Worm (Caenorhabditis elegans) whole organism, midembryonic: ENCODE data around the gene T01H3.5.

Source experiments
- T22C8.4 ChIP-seq: fragments of 200-800 bp; sonication (Bioruptor generic); IDR thresholded peaks from 2 replicates; pipeline ENCODE4 v1.3.6; 2022; ENCODE audit warnings: missing genetic modification characterization, missing compliant biosample characterization
- cog-1 ChIP-seq: sonication (generic microtip); optimal IDR thresholded peaks from 2 replicates; lab custom pipeline; 2016; ENCODE audit warnings: missing genetic modification characterization, missing compliant biosample characterization
- flt-1 ChIP-seq: fragments of 200-800 bp; sonication (Bioruptor generic); IDR thresholded peaks from 2 replicates; pipeline ENCODE4 v1.3.6; 2022; ENCODE audit warnings: missing genetic modification characterization, missing compliant biosample characterization
- klf-2 ChIP-seq: fragments of 200-800 bp; sonication (Bioruptor generic); conservative IDR thresholded peaks from 2 replicates; pipeline ENCODE4 v1.3.6; 2022; ENCODE audit warnings: missing genetic modification reagents, missing genetic modification characterization, missing compliant biosample characterization
- med-1 ChIP-seq: sonication (generic microtip); optimal IDR thresholded peaks from 2 replicates; lab custom pipeline; 2017; ENCODE audit warnings: missing genetic modification characterization, mild to moderate bottlenecking, missing compliant biosample characterization, antibody characterized with exemption, missing genetic modification reagents; ENCODE audit not compliant: insufficient read depth
- ref-1 ChIP-seq: fragments of 200-800 bp; sonication (Bioruptor generic); conservative IDR thresholded peaks from 2 replicates; pipeline ENCODE4 v1.3.6; 2022; ENCODE audit warnings: missing genetic modification reagents, missing genetic modification characterization, missing compliant biosample characterization
- tab-1 ChIP-seq: fragments of 200-800 bp; sonication (Bioruptor generic); IDR thresholded peaks from 2 replicates; pipeline ENCODE4 v1.3.6; 2022; ENCODE audit warnings: missing genetic modification characterization, missing compliant biosample characterization
- ztf-23 ChIP-seq: fragments of 200-800 bp; sonication (Bioruptor generic); IDR thresholded peaks from 2 replicates; pipeline ENCODE4 v1.3.6; 2022; ENCODE audit warnings: missing genetic modification reagents, missing genetic modification characterization, missing compliant biosample characterization
- ztf-29 ChIP-seq: fragments of 200-800 bp; sonication (Bioruptor generic); IDR thresholded peaks from 2 replicates; pipeline ENCODE4 v1.3.6; 2022; ENCODE audit warnings: missing genetic modification reagents, missing genetic modification characterization, missing compliant biosample characterization

T01H3.5 gene

DNA sequence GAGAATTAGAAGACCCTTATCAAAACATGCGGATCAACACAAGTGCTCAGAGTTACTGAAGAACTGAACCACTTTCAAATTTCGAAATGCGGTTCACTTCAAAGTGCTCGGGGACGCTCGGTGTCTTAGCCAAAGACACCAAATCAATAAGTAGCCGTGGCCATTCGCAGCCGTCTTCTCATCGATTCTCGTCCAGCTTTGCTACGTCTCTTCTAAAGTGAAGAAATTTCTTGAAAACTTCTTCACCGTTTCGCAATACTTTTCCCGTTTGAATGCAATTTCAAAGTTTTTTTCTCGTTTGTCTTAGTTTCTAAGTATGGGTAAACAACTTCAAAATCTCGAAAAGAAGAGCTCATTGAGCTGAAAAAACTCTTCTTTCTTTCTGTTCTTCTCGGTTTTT, 5.5 kb downstream of the T01H3.5 start:
- TF ChIP-seq T22C8.4 (GFP tag; lab: Robert Waterston, UW): no peak
- no peak for TF ChIP-seq ref-1 (GFP tag; lab: Robert Waterston, UW)
- no peak for TF ChIP-seq med-1 (GFP tag; lab: Kevin White, UChicago)
- TF ChIP-seq cog-1 (tag; lab: Kevin White, UChicago): no peak
- TF ChIP-seq ztf-29 (GFP tag; lab: Robert Waterston, UW): no peak
- no peak for TF ChIP-seq ztf-23

DNA sequence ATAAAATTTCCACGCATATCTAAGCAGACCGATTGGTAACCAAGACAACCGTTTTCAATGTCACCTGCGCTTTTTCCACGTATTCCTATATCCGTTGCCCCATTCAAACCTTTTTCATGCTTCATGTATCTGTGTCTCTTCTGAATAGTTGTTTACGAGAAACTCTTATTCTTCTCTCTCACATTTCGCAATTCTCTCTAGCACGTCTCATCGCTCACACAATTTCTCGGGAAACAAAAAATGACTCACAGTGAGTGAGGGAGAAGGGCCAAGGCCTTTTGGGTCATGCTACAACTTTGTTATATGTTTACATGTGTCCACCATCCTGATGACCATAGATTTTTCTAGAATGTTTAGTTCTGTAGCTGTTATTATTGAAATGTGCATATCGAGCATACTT, 7.9 kb downstream of the T01H3.5 start:
- TF ChIP-seq flt-1 (GFP tag; lab: Robert Waterston, UW): no peak
- TF ChIP-seq ref-1 (GFP tag; lab: Robert Waterston, UW): no peak
- TF ChIP-seq ztf-23: no peak

DNA sequence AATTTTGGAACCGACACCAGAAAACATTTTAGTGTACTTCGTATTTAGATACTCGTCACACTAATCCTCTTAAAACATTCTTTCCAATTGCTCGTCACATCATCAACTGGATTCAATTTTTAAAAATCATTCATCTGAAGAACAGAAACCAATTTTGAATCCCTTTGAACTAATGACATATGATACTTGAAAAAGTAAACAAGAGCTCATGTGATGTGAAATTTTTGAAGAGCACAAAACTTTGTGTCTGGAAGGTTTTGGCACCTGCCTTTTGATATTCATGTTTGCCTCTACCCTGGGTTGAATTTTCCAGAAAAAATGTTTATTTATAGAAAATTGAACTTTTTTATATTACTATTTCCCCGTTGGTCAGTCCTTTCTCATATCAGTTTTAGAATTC, 9.3 kb downstream of the T01H3.5 start:
- TF ChIP-seq ztf-23 (no peak), med-1 (GFP tag; lab: Kevin White, UChicago) (no peak), T22C8.4 (GFP tag; lab: Robert Waterston, UW) (no peak)

DNA sequence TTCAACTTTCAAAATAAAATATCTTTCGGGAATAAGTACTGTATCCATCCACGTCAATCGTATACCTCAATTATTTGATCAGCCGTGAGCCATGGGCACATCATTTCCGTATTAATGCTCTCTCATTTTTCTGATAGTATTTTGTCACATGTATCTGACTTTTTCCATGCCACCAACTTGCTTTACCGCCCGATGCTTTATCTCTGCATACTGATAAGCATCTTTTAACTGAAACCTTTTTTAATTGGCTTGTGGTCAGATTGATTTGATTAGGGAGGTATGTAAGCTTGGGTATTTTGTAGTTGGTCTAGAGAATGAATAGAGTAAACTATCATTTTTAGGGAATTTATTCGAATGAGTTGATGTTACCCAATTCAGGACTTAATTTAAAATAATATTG, 9.9 kb downstream of the T01H3.5 start:
- TF ChIP-seq tab-1 (GFP tag; lab: Robert Waterston, UW): no peak
- TF ChIP-seq klf-2 (GFP tag; lab: Robert Waterston, UW): no peak
- TF ChIP-seq flt-1 (GFP tag; lab: Robert Waterston, UW): no peak

DNA sequence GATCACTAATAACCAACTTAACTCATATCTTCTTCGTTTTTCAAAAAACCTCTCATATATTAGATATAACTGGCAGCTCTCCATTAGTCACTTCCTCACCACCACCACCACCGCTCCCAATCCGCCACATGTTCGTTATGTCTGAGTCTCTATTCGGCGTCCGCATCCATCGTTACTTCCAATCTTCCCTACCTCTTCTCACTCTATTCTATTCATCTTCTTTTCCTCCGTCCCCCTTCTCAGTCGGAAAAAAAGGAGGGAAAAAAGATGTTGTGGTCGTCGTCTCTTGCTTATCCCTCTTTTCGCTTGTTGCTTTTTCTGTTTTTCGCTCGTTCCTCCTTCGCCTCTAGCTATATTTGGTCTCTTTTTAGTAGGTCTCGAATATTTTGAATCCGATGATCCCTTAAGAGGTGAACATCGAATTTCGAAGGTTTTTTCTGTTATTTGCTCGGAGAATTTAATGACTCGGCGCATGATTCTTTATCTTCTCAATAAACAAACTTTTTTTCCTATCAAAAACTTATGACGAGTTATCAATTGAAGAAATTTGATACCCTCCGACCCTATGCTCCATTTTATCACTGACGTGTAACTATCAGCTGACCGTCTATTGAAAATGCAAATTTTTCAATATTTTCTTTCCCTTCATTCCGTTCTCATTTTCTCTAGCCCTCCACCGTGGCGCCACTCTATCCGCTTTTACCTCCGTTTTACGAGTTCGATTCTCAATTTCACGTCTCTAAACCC, 12.6 kb downstream of the T01H3.5 start:
- 0 out of 2 replicates have a peak, but pooled peaks have one; percentile 63 for TF ChIP-seq flt-1 (GFP tag; lab: Robert Waterston, UW)
- TF ChIP-seq klf-2 (GFP tag; lab: Robert Waterston, UW): no peak
- no peak for TF ChIP-seq T22C8.4 (GFP tag; lab: Robert Waterston, UW)
- no peak for TF ChIP-seq med-1 (GFP tag; lab: Kevin White, UChicago)
- no peak for TF ChIP-seq ztf-29 (GFP tag; lab: Robert Waterston, UW)
- 0 out of 2 replicates have a peak, but pooled peaks have one; percentile 54 for TF ChIP-seq ztf-23
- TF ChIP-seq cog-1 (tag; lab: Kevin White, UChicago): no peak
- no peak for TF ChIP-seq tab-1 (GFP tag; lab: Robert Waterston, UW)

DNA sequence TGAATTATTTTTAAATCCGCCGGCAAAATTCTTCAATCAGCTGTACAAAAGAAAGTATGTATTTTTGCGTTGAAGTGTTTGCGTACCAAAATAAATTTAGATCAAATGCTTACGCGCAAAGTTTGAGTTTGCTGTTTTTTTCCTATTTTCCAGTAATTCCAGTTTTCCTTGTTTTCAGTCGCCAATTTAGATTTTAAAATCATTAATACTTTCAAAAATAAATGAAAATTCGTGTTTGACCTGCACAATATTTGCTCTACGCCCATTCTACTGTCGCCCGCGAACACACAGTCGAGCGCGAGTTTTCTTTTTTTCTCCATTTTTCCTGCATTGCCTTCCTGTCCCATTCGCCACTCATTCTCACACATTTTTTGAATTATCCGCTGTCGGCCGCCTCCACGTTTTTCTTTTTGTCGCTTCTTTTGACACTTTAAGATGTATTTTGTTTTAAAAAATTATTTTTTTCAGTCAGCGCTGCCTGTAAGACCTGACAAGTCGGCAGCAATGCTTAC, 13.4 kb downstream of the T01H3.5 start, which contains the start of gene ptc-1:
Gene ptc-1 (plus strand): TSS at position 462 of the 512 bp plus-strand sequence.
- TF ChIP-seq ztf-29 (GFP tag; lab: Robert Waterston, UW) (no peak), flt-1 (GFP tag; lab: Robert Waterston, UW) (no peak), cog-1 (tag; lab: Kevin White, UChicago) (no peak), med-1 (GFP tag; lab: Kevin White, UChicago) (no peak), tab-1 (GFP tag; lab: Robert Waterston, UW) (no peak), klf-2 (GFP tag; lab: Robert Waterston, UW) (no peak)

DNA sequence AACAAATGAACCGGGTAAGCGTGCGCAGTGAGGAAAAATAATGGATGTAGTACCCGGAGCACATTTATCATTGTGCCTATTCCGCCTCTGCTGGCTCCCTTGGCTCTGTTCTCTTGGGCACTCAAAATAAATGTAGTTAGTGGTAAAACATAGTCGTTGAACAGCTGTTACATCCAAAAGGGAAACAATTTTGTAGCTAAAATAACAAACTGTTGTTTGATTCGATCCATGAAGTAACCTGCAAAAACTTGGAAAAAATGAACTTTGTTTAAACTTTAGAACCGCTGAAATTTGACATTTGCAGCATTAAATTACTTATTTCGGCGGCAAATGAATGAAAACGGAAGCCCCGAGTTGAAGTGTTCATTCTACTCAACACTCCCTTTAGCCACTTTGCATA, 14.2 kb downstream of the T01H3.5 start:
- no peak for TF ChIP-seq med-1 (GFP tag; lab: Kevin White, UChicago)
- TF ChIP-seq tab-1 (GFP tag; lab: Robert Waterston, UW): no peak
- no peak for TF ChIP-seq T22C8.4 (GFP tag; lab: Robert Waterston, UW)
- TF ChIP-seq ref-1 (GFP tag; lab: Robert Waterston, UW): no peak
- TF ChIP-seq klf-2 (GFP tag; lab: Robert Waterston, UW): no peak
- TF ChIP-seq ztf-23: no peak
- TF ChIP-seq cog-1 (tag; lab: Kevin White, UChicago): no peak
- TF ChIP-seq ztf-29 (GFP tag; lab: Robert Waterston, UW): no peak
- no peak for TF ChIP-seq flt-1 (GFP tag; lab: Robert Waterston, UW)

DNA sequence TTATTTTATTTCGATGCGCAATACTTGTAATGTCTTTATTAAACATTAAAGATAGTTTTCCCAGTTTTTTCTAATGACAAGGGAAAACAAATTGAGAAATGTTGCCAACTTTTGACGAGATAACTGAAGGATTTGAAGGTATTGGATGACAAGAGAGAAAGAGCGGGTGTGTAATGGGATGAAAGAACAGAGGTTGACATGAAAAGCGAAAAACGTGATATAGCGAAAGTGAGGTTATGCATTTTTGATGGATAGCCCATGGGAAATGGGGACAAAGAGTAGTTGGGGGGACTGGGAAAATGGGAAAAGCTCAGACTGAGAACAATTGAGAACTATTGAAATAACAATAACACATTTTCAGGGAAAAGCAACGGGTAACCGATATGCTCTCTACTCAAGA, 15.8 kb downstream of the T01H3.5 start:
- no peak for TF ChIP-seq ztf-29 (GFP tag; lab: Robert Waterston, UW)
- TF ChIP-seq med-1 (GFP tag; lab: Kevin White, UChicago): no peak
- no peak for TF ChIP-seq T22C8.4 (GFP tag; lab: Robert Waterston, UW)
- no peak for TF ChIP-seq ref-1 (GFP tag; lab: Robert Waterston, UW)
- TF ChIP-seq tab-1 (GFP tag; lab: Robert Waterston, UW): no peak
- TF ChIP-seq ztf-23: no peak
- TF ChIP-seq cog-1 (tag; lab: Kevin White, UChicago): no peak
- no peak for TF ChIP-seq klf-2 (GFP tag; lab: Robert Waterston, UW)
- no peak for TF ChIP-seq flt-1 (GFP tag; lab: Robert Waterston, UW)

DNA sequence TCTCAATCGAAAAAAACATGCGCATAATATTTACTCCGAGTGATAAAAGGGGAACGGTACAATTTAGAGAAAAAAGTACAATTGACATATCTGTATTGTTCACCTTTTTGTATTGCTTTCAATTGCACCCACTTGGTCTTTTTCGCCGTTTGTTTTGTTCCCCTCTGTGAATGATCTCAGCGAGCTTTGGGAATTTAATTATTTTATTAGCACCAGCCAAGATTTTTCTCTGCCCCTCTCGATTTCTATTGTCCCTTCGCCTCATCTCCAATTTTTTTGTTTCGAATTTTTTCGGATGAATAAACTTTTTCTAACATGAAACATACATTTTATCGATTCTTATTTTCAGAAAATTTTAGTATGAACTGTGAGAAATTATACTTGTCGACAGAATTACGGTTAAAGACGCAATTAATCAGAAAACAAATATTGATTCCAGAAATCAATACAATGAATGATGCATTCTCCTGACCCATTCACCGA, 20.8 kb downstream of the T01H3.5 start, which contains the start of gene rev-1:
Gene rev-1 (plus strand): TSS at position 433 of the 483 bp plus-strand sequence.
- TF ChIP-seq tab-1 (GFP tag; lab: Robert Waterston, UW) (no peak), ztf-23 (no peak), ztf-29 (GFP tag; lab: Robert Waterston, UW) (no peak), ref-1 (GFP tag; lab: Robert Waterston, UW) (no peak), klf-2 (GFP tag; lab: Robert Waterston, UW) (no peak), T22C8.4 (GFP tag; lab: Robert Waterston, UW) (no peak), flt-1 (GFP tag; lab: Robert Waterston, UW) (no peak), med-1 (GFP tag; lab: Kevin White, UChicago) (no peak)
